Fruit fly (Drosophila melanogaster) whole organism, embryonic: ENCODE measurements around the gene Reg-2.

Experiments used
- Bdp1 ChIP-seq: fragments of 200-800 bp; sonication (Bioruptor generic); optimal IDR thresholded peaks from 3 replicates; lab custom pipeline; 2016; ENCODE audit warnings: missing biosample characterization, missing genetic modification characterization
- BtbVII ChIP-seq: fragments of 200-800 bp; sonication (Bioruptor generic); optimal IDR thresholded peaks from 3 replicates; lab custom pipeline; 2017; ENCODE audit warnings: missing biosample characterization, mild to moderate bottlenecking, missing genetic modification characterization
- CG11695 ChIP-seq: fragments of 200-800 bp; sonication (Bioruptor generic); IDR thresholded peaks from 3 replicates; pipeline ENCODE4 v1.3.6; 2022; ENCODE audit warnings: missing biosample characterization, missing genetic modification characterization
- CG12219 ChIP-seq: fragments of 200-800 bp; sonication (Bioruptor generic); optimal IDR thresholded peaks from 3 replicates; lab custom pipeline; 2018; ENCODE audit warnings: missing biosample characterization, mild to moderate bottlenecking, missing genetic modification characterization
- CG14014 ChIP-seq: fragments of 200-800 bp; sonication (Bioruptor generic); IDR thresholded peaks from 2 replicates; pipeline ENCODE4 v1.3.6; 2022; ENCODE audit warnings: missing biosample characterization, missing genetic modification characterization
- CG14667 ChIP-seq: fragments of 200-800 bp; sonication (Bioruptor generic); IDR thresholded peaks from 2 replicates; pipeline ENCODE4 v1.3.6; 2022; ENCODE audit warnings: missing biosample characterization, missing genetic modification characterization
- CG15269 ChIP-seq: fragments of 200-800 bp; sonication (Bioruptor generic); optimal IDR thresholded peaks from 2 replicates; lab custom pipeline; 2018; ENCODE audit warnings: missing biosample characterization, mild to moderate bottlenecking, missing genetic modification characterization, moderate library complexity
- CG17802 ChIP-seq: fragments of 200-800 bp; sonication (Bioruptor generic); optimal IDR thresholded peaks from 2 replicates; lab custom pipeline; 2018; ENCODE audit warnings: missing biosample characterization, mild to moderate bottlenecking, missing genetic modification characterization, moderate library complexity
- CG18262 ChIP-seq: fragments of 200-800 bp; optimal IDR thresholded peaks from 3 replicates; lab custom pipeline; 2019; ENCODE audit warnings: missing biosample characterization, mild to moderate bottlenecking, missing genetic modification characterization, moderate library complexity
- CG18476 ChIP-seq: fragments of 200-800 bp; sonication (Bioruptor generic); optimal IDR thresholded peaks from 2 replicates; lab custom pipeline; 2016; ENCODE audit warnings: missing biosample characterization, mild to moderate bottlenecking, missing genetic modification characterization
- CG18599 ChIP-seq: fragments of 200-800 bp; sonication (Bioruptor generic); optimal IDR thresholded peaks from 3 replicates; lab custom pipeline; 2017; ENCODE audit warnings: missing biosample characterization, missing genetic modification characterization, mild to moderate bottlenecking, moderate library complexity, missing genetic modification reagents
- CG34422 ChIP-seq: fragments of 200-800 bp; sonication (Bioruptor generic); IDR thresholded peaks from 3 replicates; pipeline ENCODE4 v1.3.6; 2022; ENCODE audit warnings: missing biosample characterization, missing genetic modification characterization
- CG42726 ChIP-seq: fragments of 200-800 bp; sonication (Bioruptor generic); IDR thresholded peaks from 2 replicates; pipeline ENCODE4 v1.3.6; 2022; ENCODE audit warnings: missing biosample characterization, missing genetic modification characterization; ENCODE audit not compliant: partially characterized antibody
- CG5953 ChIP-seq: fragments of 200-800 bp; sonication (Bioruptor generic); IDR thresholded peaks from 2 replicates; pipeline ENCODE4 v1.3.6; 2022; ENCODE audit warnings: missing biosample characterization, missing genetic modification characterization
- CG6254 ChIP-seq: fragments of 200-800 bp; sonication (Bioruptor generic); optimal IDR thresholded peaks from 3 replicates; lab custom pipeline; 2017; ENCODE audit warnings: mild to moderate bottlenecking, missing biosample characterization, missing genetic modification reagents, missing genetic modification characterization
- CG6854 ChIP-seq: fragments of 200-800 bp; sonication (Bioruptor generic); optimal IDR thresholded peaks from 3 replicates; lab custom pipeline; 2017; ENCODE audit warnings: missing biosample characterization, mild to moderate bottlenecking, missing genetic modification characterization
- CG8388 ChIP-seq: fragments of 200-800 bp; sonication (Bioruptor generic); optimal IDR thresholded peaks from 2 replicates; lab custom pipeline; 2019; ENCODE audit warnings: missing biosample characterization, mild to moderate bottlenecking, missing genetic modification characterization, moderate library complexity
- CG9437 ChIP-seq: fragments of 200-800 bp; sonication (Bioruptor generic); optimal IDR thresholded peaks from 2 replicates; lab custom pipeline; 2018; ENCODE audit warnings: missing biosample characterization, mild to moderate bottlenecking, missing genetic modification characterization
- Camta ChIP-seq: fragments of 200-800 bp; sonication (Bioruptor generic); optimal IDR thresholded peaks from 2 replicates; lab custom pipeline; 2016; ENCODE audit warnings: missing biosample characterization, missing genetic modification characterization
- CoRest ChIP-seq: fragments of 200-800 bp; sonication (Bioruptor generic); optimal IDR thresholded peaks from 3 replicates; lab custom pipeline; 2018; ENCODE audit warnings: missing biosample characterization, mild to moderate bottlenecking, missing genetic modification characterization, moderate library complexity
- D ChIP-seq, 2 experiments: fragments of 200-800 bp in 1 of 2; fragments of >200 bp in 1 of 2; sonication (Bioruptor generic) in 1 of 2; optimal IDR thresholded peaks; 2 replicates in 1 of 2; 3 replicates in 1 of 2; lab custom pipeline; 2017; ENCODE audit warnings: mild to moderate bottlenecking in 1 of 2, missing biosample characterization in 1 of 2, missing genetic modification characterization in 1 of 2, missing genetic modification reagents in 1 of 2
- D19A ChIP-seq: fragments of 200-800 bp; optimal IDR thresholded peaks from 3 replicates; lab custom pipeline; 2019; ENCODE audit warnings: missing biosample characterization, mild to moderate bottlenecking, missing genetic modification characterization, moderate library complexity
- Hand ChIP-seq: fragments of 200-800 bp; sonication (Bioruptor generic); optimal IDR thresholded peaks from 2 replicates; lab custom pipeline; 2017; ENCODE audit warnings: mild to moderate bottlenecking, missing biosample characterization, missing genetic modification reagents, missing genetic modification characterization
- Mes4 ChIP-seq: fragments of 200-800 bp; sonication (Bioruptor generic); optimal IDR thresholded peaks from 2 replicates; lab custom pipeline; 2016; ENCODE audit warnings: missing biosample characterization, missing genetic modification characterization
- Myb ChIP-seq: fragments of 200-800 bp; sonication (Bioruptor generic); optimal IDR thresholded peaks from 2 replicates; lab custom pipeline; 2016; ENCODE audit warnings: missing biosample characterization, missing genetic modification characterization
- Neu2 ChIP-seq: fragments of 200-800 bp; sonication (Bioruptor generic); optimal IDR thresholded peaks from 3 replicates; lab custom pipeline; 2016; ENCODE audit warnings: missing biosample characterization, missing genetic modification characterization, borderline replicate concordance
- Nf-YB ChIP-seq: fragments of 200-800 bp; sonication (Bioruptor generic); optimal IDR thresholded peaks from 3 replicates; lab custom pipeline; 2019; ENCODE audit warnings: missing biosample characterization, mild to moderate bottlenecking, missing genetic modification characterization, moderate library complexity
- Scr ChIP-seq: fragments of 200-800 bp; sonication (Bioruptor generic); IDR thresholded peaks from 2 replicates; pipeline ENCODE4 v1.3.6; 2022; ENCODE audit warnings: missing biosample characterization, missing genetic modification characterization; ENCODE audit not compliant: partially characterized antibody
- abd-A ChIP-seq: fragments of 200-800 bp; sonication (Bioruptor generic); optimal IDR thresholded peaks from 3 replicates; lab custom pipeline; 2019; ENCODE audit warnings: missing biosample characterization, mild to moderate bottlenecking, missing genetic modification characterization, moderate library complexity
- ap ChIP-seq: fragments of 200-800 bp; sonication (Bioruptor generic); IDR thresholded peaks from 2 replicates; pipeline ENCODE4 v1.3.6; 2022; ENCODE audit warnings: missing biosample characterization, missing genetic modification characterization
- ato ChIP-seq: fragments of 200-800 bp; sonication (Bioruptor generic); IDR thresholded peaks from 2 replicates; pipeline ENCODE4 v1.3.6; 2022; ENCODE audit warnings: missing biosample characterization, missing genetic modification characterization; ENCODE audit not compliant: partially characterized antibody
- bigmax ChIP-seq: fragments of 200-800 bp; sonication (Bioruptor generic); optimal IDR thresholded peaks from 2 replicates; lab custom pipeline; 2018; ENCODE audit warnings: missing biosample characterization, mild to moderate bottlenecking, missing genetic modification characterization
- cato ChIP-seq: fragments of 200-800 bp; sonication (Bioruptor generic); optimal IDR thresholded peaks from 2 replicates; lab custom pipeline; 2016; ENCODE audit warnings: missing biosample characterization, missing genetic modification characterization, borderline replicate concordance
- ci ChIP-seq: fragments of 200-800 bp; sonication (Bioruptor generic); IDR thresholded peaks from 3 replicates; pipeline ENCODE4 v1.3.6; 2022; ENCODE audit warnings: missing biosample characterization, missing genetic modification characterization
- dm ChIP-seq: fragments of 200-800 bp; sonication (Bioruptor generic); optimal IDR thresholded peaks from 3 replicates; lab custom pipeline; 2016; ENCODE audit warnings: missing biosample characterization, missing genetic modification characterization
- eve ChIP-seq, 2 experiments: fragments of >200 bp; optimal IDR thresholded peaks; 2 replicates each; lab custom pipeline; 2017; ENCODE audit warnings: missing biosample characterization in 2 of 2, missing genetic modification characterization in 2 of 2
- ftz-f1 ChIP-seq: fragments of 200-800 bp; sonication (Bioruptor generic); optimal IDR thresholded peaks from 2 replicates; lab custom pipeline; 2016; ENCODE audit warnings: missing biosample characterization, missing genetic modification characterization
- ind ChIP-seq: fragments of 200-800 bp; sonication (Bioruptor generic); optimal IDR thresholded peaks from 3 replicates; lab custom pipeline; 2016; ENCODE audit warnings: missing biosample characterization, missing genetic modification characterization
- ken ChIP-seq: fragments of 200-800 bp; sonication (Bioruptor generic); IDR thresholded peaks from 3 replicates; pipeline ENCODE4 v1.3.6; 2022; ENCODE audit warnings: missing biosample characterization, missing genetic modification characterization
- mirr ChIP-seq: fragments of 200-800 bp; sonication (Bioruptor generic); optimal IDR thresholded peaks from 3 replicates; lab custom pipeline; 2018; ENCODE audit warnings: missing biosample characterization, mild to moderate bottlenecking, missing genetic modification characterization
- mld ChIP-seq: fragments of 200-800 bp; sonication (Bioruptor generic); IDR thresholded peaks from 3 replicates; pipeline ENCODE4 v1.3.6; 2022; ENCODE audit warnings: missing biosample characterization, missing genetic modification characterization; ENCODE audit not compliant: partially characterized antibody
- rib ChIP-seq: fragments of 200-800 bp; sonication (Bioruptor generic); IDR thresholded peaks from 2 replicates; pipeline ENCODE4 v1.3.6; 2022; ENCODE audit warnings: missing biosample characterization, missing genetic modification characterization
- sob ChIP-seq: fragments of 200-800 bp; sonication (Bioruptor generic); IDR thresholded peaks from 2 replicates; pipeline ENCODE4 v1.3.6; 2022; ENCODE audit warnings: missing biosample characterization, missing genetic modification characterization
- sug ChIP-seq: fragments of 200-800 bp; optimal IDR thresholded peaks from 2 replicates; lab custom pipeline; 2019; ENCODE audit warnings: missing biosample characterization, mild to moderate bottlenecking, missing genetic modification characterization, moderate library complexity
- tx ChIP-seq: fragments of 200-800 bp; sonication (Bioruptor generic); optimal IDR thresholded peaks from 2 replicates; lab custom pipeline; 2016; ENCODE audit warnings: missing biosample characterization, missing genetic modification characterization
- vvl ChIP-seq: fragments of 200-800 bp; sonication (Bioruptor generic); IDR thresholded peaks from 2 replicates; pipeline ENCODE4 v1.3.6; 2022; ENCODE audit warnings: missing biosample characterization, missing genetic modification characterization
- wek ChIP-seq: fragments of 200-800 bp; sonication (Bioruptor generic); optimal IDR thresholded peaks from 3 replicates; lab custom pipeline; 2018; ENCODE audit warnings: missing biosample characterization, mild to moderate bottlenecking, missing genetic modification characterization, moderate library complexity
- yki ChIP-seq: fragments of >200 bp; optimal IDR thresholded peaks from 3 replicates; lab custom pipeline; 2018
- zfh2 ChIP-seq: fragments of 200-800 bp; sonication (Bioruptor generic); optimal IDR thresholded peaks from 2 replicates; lab custom pipeline; 2016; ENCODE audit warnings: missing biosample characterization, missing genetic modification characterization

The Reg-2 gene

dm6 chr3L:644111-644718 lies 37.8 kb upstream of the Reg-2 start (continued):
- TF ChIP-seq dm (GFP tag; lab: Kevin White, UChicago) (peak; percentile 68), ftz-f1 (GFP tag; lab: Kevin White, UChicago) (no peak), CG14667 (GFP tag; lab: Robert Waterston, UW) (peak; percentile 81), rib (GFP tag; lab: Robert Waterston, UW) (no peak), ato (no peak), CG12219 (GFP tag; lab: Kevin White, UChicago) (peak; percentile 88), CoRest (tag; lab: Kevin White, UChicago) (peak; percentile 81), ap (GFP tag; lab: Robert Waterston, UW) (peak; percentile 84), Camta (GFP tag; lab: Kevin White, UChicago) (peak; percentile 91), ind (GFP tag; lab: Kevin White, UChicago) (peak; percentile 91), eve (GFP tag; optimal IDR thresholded peaks at IDR 0.05; lab: Kevin White, UChicago) (no peak), CG6254 (peak; percentile 85), vvl (peak; percentile 94), tx (GFP tag; lab: Kevin White, UChicago) (peak; percentile 83), CG18262 (tag; lab: Kevin White, UChicago) (peak; percentile 87), Hand (peak; percentile 19), yki (lab: Kevin White, UChicago) (no peak), Myb (GFP tag; lab: Kevin White, UChicago) (peak; percentile 61), CG17802 (tag; lab: Kevin White, UChicago) (peak; percentile 79), CG15269 (tag; lab: Kevin White, UChicago) (peak; percentile 87), CG18599 (GFP tag; lab: Kevin White, UChicago) (peak; percentile 80), CG14014 (GFP tag; lab: Robert Waterston, UW) (peak; percentile 76), sug (tag; lab: Kevin White, UChicago) (peak; percentile 28), D (optimal IDR thresholded peaks at IDR 0.05; lab: Kevin White, UChicago) (no peak), D (GFP tag; optimal IDR thresholded peaks at IDR 0.05; lab: Kevin White, UChicago) (peak; percentile 89), Bdp1 (GFP tag; lab: Kevin White, UChicago) (peak; percentile 76), abd-A (tag; lab: Kevin White, UChicago) (no peak), wek (GFP tag; lab: Kevin White, UChicago) (peak; percentile 69), CG18476 (peak; percentile 72), mirr (no peak), CG5953 (peak; percentile 92), CG6854 (GFP tag; lab: Kevin White, UChicago) (peak; percentile 56), Neu2 (GFP tag; lab: Kevin White, UChicago) (peak; percentile 43), Scr (no peak), CG9437 (GFP tag; lab: Kevin White, UChicago) (peak; percentile 72), CG34422 (peak; percentile 92), CG8388 (GFP tag; lab: Kevin White, UChicago) (peak; percentile 85), ci (GFP tag; lab: Robert Waterston, UW) (peak; percentile 95), D19A (tag; lab: Kevin White, UChicago) (peak; percentile 79), bigmax (GFP tag; lab: Kevin White, UChicago) (no peak), zfh2 (peak; percentile 73), cato (GFP tag; lab: Kevin White, UChicago) (peak; percentile 82), CG42726 (GFP tag; lab: Robert Waterston, UW) (no peak), BtbVII (GFP tag; lab: Kevin White, UChicago) (peak; percentile 55), CG11695 (GFP tag; lab: Robert Waterston, UW) (peak; percentile 78), Mes4 (peak; percentile 72), mld (GFP tag; lab: Robert Waterston, UW) (no peak), ken (GFP tag; lab: Robert Waterston, UW) (peak; percentile 90), Nf-YB (GFP tag; lab: Kevin White, UChicago) (peak; percentile 58), sob (GFP tag; lab: Robert Waterston, UW) (peak; percentile 85)
